Fruit fly (Drosophila melanogaster) whole organism, embryonic: ENCODE measurements around the gene CG13949.

ENCODE experiments used
- Antp ChIP-seq: fragments of 200-800 bp; sonication (Bioruptor generic); optimal IDR thresholded peaks from 3 replicates; lab custom pipeline; 2016; ENCODE audit warnings: missing biosample characterization, missing genetic modification characterization
- Blimp-1 ChIP-seq: fragments of 200-800 bp; sonication (Bioruptor generic); optimal IDR thresholded peaks from 3 replicates; lab custom pipeline; 2018; ENCODE audit warnings: missing biosample characterization, missing genetic modification characterization, mild to moderate bottlenecking, moderate library complexity, missing genetic modification reagents
- BtbVII ChIP-seq: fragments of 200-800 bp; sonication (Bioruptor generic); optimal IDR thresholded peaks from 3 replicates; lab custom pipeline; 2017; ENCODE audit warnings: missing biosample characterization, mild to moderate bottlenecking, missing genetic modification characterization
- CG11560 ChIP-seq: fragments of 200-800 bp; sonication (Bioruptor generic); IDR thresholded peaks from 3 replicates; pipeline ENCODE4 v1.3.6; 2022; ENCODE audit warnings: missing biosample characterization, missing genetic modification characterization
- CG12071 ChIP-seq: fragments of 200-800 bp; sonication (Bioruptor generic); optimal IDR thresholded peaks from 3 replicates; lab custom pipeline; 2018; ENCODE audit warnings: missing biosample characterization, mild to moderate bottlenecking, missing genetic modification characterization
- CG1233 ChIP-seq: fragments of 200-800 bp; sonication (Bioruptor generic); optimal IDR thresholded peaks from 4 replicates; lab custom pipeline; 2018; ENCODE audit warnings: missing biosample characterization, mild to moderate bottlenecking, missing genetic modification characterization
- CG12942 ChIP-seq: fragments of 200-800 bp; sonication (Bioruptor generic); optimal IDR thresholded peaks from 3 replicates; lab custom pipeline; 2016; ENCODE audit warnings: missing biosample characterization, missing genetic modification characterization
- CG15696 ChIP-seq: fragments of 200-800 bp; sonication (Bioruptor generic); optimal IDR thresholded peaks from 2 replicates; lab custom pipeline; 2019; ENCODE audit warnings: missing biosample characterization, mild to moderate bottlenecking, missing genetic modification characterization, moderate library complexity
- CG1603 ChIP-seq: fragments of 200-800 bp; sonication (Bioruptor generic); optimal IDR thresholded peaks from 2 replicates; lab custom pipeline; 2019; ENCODE audit warnings: missing biosample characterization, mild to moderate bottlenecking, missing genetic modification characterization, moderate library complexity
- CG16863 ChIP-seq: fragments of 200-800 bp; sonication (Bioruptor generic); optimal IDR thresholded peaks from 3 replicates; lab custom pipeline; 2016; ENCODE audit warnings: missing biosample characterization, missing genetic modification characterization
- CG17359 ChIP-seq: fragments of 200-800 bp; sonication (Bioruptor generic); optimal IDR thresholded peaks from 3 replicates; lab custom pipeline; 2018; ENCODE audit warnings: missing biosample characterization, mild to moderate bottlenecking, missing genetic modification characterization, moderate library complexity
- CG17361 ChIP-seq: fragments of 200-800 bp; sonication (Bioruptor generic); IDR thresholded peaks from 3 replicates; pipeline ENCODE4 v1.3.6; 2022; ENCODE audit warnings: missing biosample characterization, missing genetic modification characterization
- CG3065 ChIP-seq: fragments of 200-800 bp; sonication (Bioruptor generic); optimal IDR thresholded peaks from 2 replicates; lab custom pipeline; 2016; ENCODE audit warnings: missing biosample characterization, missing genetic modification characterization
- CG31441 ChIP-seq: fragments of 200-800 bp; sonication (Bioruptor generic); IDR thresholded peaks from 2 replicates; pipeline ENCODE4 v1.3.6; 2022; ENCODE audit warnings: missing biosample characterization, missing genetic modification characterization
- CG33213 ChIP-seq: fragments of 200-800 bp; sonication (Bioruptor generic); optimal IDR thresholded peaks from 3 replicates; lab custom pipeline; 2016; ENCODE audit warnings: missing biosample characterization, missing genetic modification characterization
- CG3838 ChIP-seq: fragments of 200-800 bp; sonication (Bioruptor generic); optimal IDR thresholded peaks from 3 replicates; lab custom pipeline; 2016; ENCODE audit warnings: missing biosample characterization, missing genetic modification characterization
- CG5953 ChIP-seq: fragments of 200-800 bp; sonication (Bioruptor generic); IDR thresholded peaks from 2 replicates; pipeline ENCODE4 v1.3.6; 2022; ENCODE audit warnings: missing biosample characterization, missing genetic modification characterization
- CG6272 ChIP-seq: fragments of 200-800 bp; sonication (Bioruptor generic); IDR thresholded peaks from 2 replicates; pipeline ENCODE4 v1.3.6; 2022; ENCODE audit warnings: missing biosample characterization, missing genetic modification characterization
- CG6683 ChIP-seq: fragments of 200-800 bp; sonication (Bioruptor generic); optimal IDR thresholded peaks from 2 replicates; lab custom pipeline; 2017; ENCODE audit warnings: missing biosample characterization, mild to moderate bottlenecking, missing genetic modification characterization, missing genetic modification reagents
- CG7372 ChIP-seq: fragments of 200-800 bp; sonication (Bioruptor generic); IDR thresholded peaks from 2 replicates; pipeline ENCODE4 v1.3.6; 2022; ENCODE audit warnings: missing biosample characterization, missing genetic modification characterization
- CG7556 ChIP-seq: fragments of 200-800 bp; sonication (Bioruptor generic); optimal IDR thresholded peaks from 2 replicates; lab custom pipeline; 2017; ENCODE audit warnings: missing biosample characterization, mild to moderate bottlenecking, missing genetic modification characterization
- CG8359 ChIP-seq: fragments of 200-800 bp; sonication (Bioruptor generic); optimal IDR thresholded peaks from 2 replicates; lab custom pipeline; 2017; ENCODE audit warnings: missing biosample characterization, mild to moderate bottlenecking, missing genetic modification characterization, borderline replicate concordance
- CG8388 ChIP-seq: fragments of 200-800 bp; sonication (Bioruptor generic); optimal IDR thresholded peaks from 2 replicates; lab custom pipeline; 2019; ENCODE audit warnings: missing biosample characterization, mild to moderate bottlenecking, missing genetic modification characterization, moderate library complexity
- Camta ChIP-seq: fragments of 200-800 bp; sonication (Bioruptor generic); optimal IDR thresholded peaks from 2 replicates; lab custom pipeline; 2016; ENCODE audit warnings: missing biosample characterization, missing genetic modification characterization
- D19A ChIP-seq: fragments of 200-800 bp; optimal IDR thresholded peaks from 3 replicates; lab custom pipeline; 2019; ENCODE audit warnings: missing biosample characterization, mild to moderate bottlenecking, missing genetic modification characterization, moderate library complexity
- Dbx ChIP-seq: fragments of 200-800 bp; sonication (Bioruptor generic); IDR thresholded peaks from 3 replicates; pipeline ENCODE4 v1.3.6; 2022; ENCODE audit warnings: missing biosample characterization, missing genetic modification characterization
- Dip3 ChIP-seq: fragments of 200-800 bp; sonication (Bioruptor generic); optimal IDR thresholded peaks from 3 replicates; lab custom pipeline; 2016; ENCODE audit warnings: missing biosample characterization, missing genetic modification characterization
- HHEX ChIP-seq: fragments of 200-800 bp; sonication (Bioruptor generic); optimal IDR thresholded peaks from 3 replicates; lab custom pipeline; 2017; ENCODE audit warnings: missing biosample characterization, mild to moderate bottlenecking, missing genetic modification characterization, missing genetic modification reagents
- HLH3B ChIP-seq: fragments of 200-800 bp; sonication (Bioruptor generic); IDR thresholded peaks from 2 replicates; pipeline ENCODE4 v1.3.6; 2022; ENCODE audit warnings: missing biosample characterization, missing genetic modification characterization
- HLH4C ChIP-seq: fragments of 200-800 bp; sonication (Bioruptor generic); IDR thresholded peaks from 3 replicates; pipeline ENCODE4 v1.3.6; 2022; ENCODE audit warnings: missing biosample characterization, missing genetic modification characterization; ENCODE audit not compliant: partially characterized antibody
- Hr78 ChIP-seq, 2 experiments: fragments of 200-800 bp in 1 of 2; fragments of >200 bp in 1 of 2; sonication (Bioruptor generic) in 1 of 2; optimal IDR thresholded peaks; 2 replicates each; lab custom pipeline; 2017 to 2019; ENCODE audit warnings: missing biosample characterization in 2 of 2, missing genetic modification characterization in 2 of 2, mild to moderate bottlenecking in 1 of 2, moderate library complexity in 1 of 2
- Lim3 ChIP-seq: fragments of 200-800 bp; sonication (Bioruptor generic); IDR thresholded peaks from 2 replicates; pipeline ENCODE4 v1.3.6; 2022; ENCODE audit warnings: missing biosample characterization, missing genetic modification characterization
- Sin3A ChIP-seq: fragments of >200 bp; optimal IDR thresholded peaks from 2 replicates; lab custom pipeline; 2018
- Six4 ChIP-seq: fragments of 200-800 bp; sonication (Bioruptor generic); optimal IDR thresholded peaks from 2 replicates; lab custom pipeline; 2016; ENCODE audit warnings: missing biosample characterization, missing genetic modification characterization
- Taf1 ChIP-seq: fragments of 200-800 bp; sonication (Bioruptor generic); IDR thresholded peaks from 2 replicates; pipeline ENCODE4 v1.3.6; 2022; ENCODE audit warnings: missing biosample characterization, missing genetic modification characterization
- ap ChIP-seq: fragments of 200-800 bp; sonication (Bioruptor generic); IDR thresholded peaks from 2 replicates; pipeline ENCODE4 v1.3.6; 2022; ENCODE audit warnings: missing biosample characterization, missing genetic modification characterization
- ara ChIP-seq: fragments of 200-800 bp; sonication (Bioruptor generic); IDR thresholded peaks from 2 replicates; pipeline ENCODE4 v1.3.6; 2022; ENCODE audit warnings: missing biosample characterization, missing genetic modification characterization
- bbx ChIP-seq: fragments of 200-800 bp; sonication (Bioruptor generic); IDR thresholded peaks from 2 replicates; pipeline ENCODE4 v1.3.6; 2022; ENCODE audit warnings: missing biosample characterization, missing genetic modification characterization; ENCODE audit not compliant: partially characterized antibody
- bowl ChIP-seq: fragments of 200-800 bp; sonication (Bioruptor generic); IDR thresholded peaks from 2 replicates; pipeline ENCODE4 v1.3.6; 2022; ENCODE audit warnings: missing biosample characterization, missing genetic modification characterization
- chif ChIP-seq, 2 experiments: fragments of 200-800 bp; sonication (Bioruptor generic); optimal IDR thresholded peaks; 3 replicates each; lab custom pipeline; 2016; ENCODE audit warnings: missing biosample characterization in 2 of 2, missing genetic modification characterization in 2 of 2
- cwo ChIP-seq: fragments of 200-800 bp; sonication (Bioruptor generic); optimal IDR thresholded peaks from 3 replicates; lab custom pipeline; 2017; ENCODE audit warnings: missing biosample characterization, missing genetic modification characterization, mild to moderate bottlenecking, moderate library complexity, missing genetic modification reagents
- en ChIP-seq: fragments of 200-800 bp; sonication (Bioruptor generic); optimal IDR thresholded peaks from 2 replicates; lab custom pipeline; 2016; ENCODE audit warnings: missing biosample characterization, missing genetic modification characterization
- lmd ChIP-seq: fragments of 200-800 bp; sonication (Bioruptor generic); IDR thresholded peaks from 2 replicates; pipeline ENCODE4 v1.3.6; 2022; ENCODE audit warnings: missing biosample characterization, missing genetic modification characterization
- odd ChIP-seq: fragments of 200-800 bp; sonication (Bioruptor generic); optimal IDR thresholded peaks from 2 replicates; lab custom pipeline; 2017; ENCODE audit warnings: missing biosample characterization, mild to moderate bottlenecking, missing genetic modification characterization
- onecut ChIP-seq: fragments of 200-800 bp; sonication (Bioruptor generic); IDR thresholded peaks from 2 replicates; pipeline ENCODE4 v1.3.6; 2022; ENCODE audit warnings: missing biosample characterization, missing genetic modification characterization
- org-1 ChIP-seq: fragments of 200-800 bp; sonication (Bioruptor generic); optimal IDR thresholded peaks from 2 replicates; lab custom pipeline; 2017; ENCODE audit warnings: missing biosample characterization, missing genetic modification characterization
- otp ChIP-seq: fragments of 200-800 bp; sonication (Bioruptor generic); IDR thresholded peaks from 3 replicates; pipeline ENCODE4, ENCODE4 v1.3.6; 2022; ENCODE audit warnings: missing biosample characterization, missing genetic modification characterization
- pan ChIP-seq, 4 experiments: fragments of >200 bp in 3 of 4; fragments of 200-800 bp in 1 of 4; sonication (Bioruptor generic) in 1 of 4; optimal IDR thresholded peaks in 3 of 4; IDR thresholded peaks in 1 of 4; 2 replicates each; pipeline versions ENCODE4 v1.3.6 to Lab custom; 2017 to 2022; ENCODE audit warnings: missing biosample characterization in 2 of 4, missing genetic modification characterization in 2 of 4, mixed read lengths in 1 of 4
- prd ChIP-seq, 3 experiments: fragments of >200 bp in 2 of 3; fragments of 200-800 bp in 1 of 3; sonication (Bioruptor generic) in 1 of 3; optimal IDR thresholded peaks in 2 of 3; IDR thresholded peaks in 1 of 3; 2 replicates in 2 of 3; 3 replicates in 1 of 3; pipeline versions ENCODE4 v1.3.6 to Lab custom; 2017 to 2022; ENCODE audit warnings: missing biosample characterization in 1 of 3, missing genetic modification characterization in 1 of 3
- scrt ChIP-seq: fragments of 200-800 bp; sonication (Bioruptor generic); optimal IDR thresholded peaks from 2 replicates; lab custom pipeline; 2018; ENCODE audit warnings: missing biosample characterization, mild to moderate bottlenecking, missing genetic modification characterization, moderate library complexity
- twi ChIP-seq: fragments of 200-800 bp; optimal IDR thresholded peaks from 2 replicates; lab custom pipeline; 2019; ENCODE audit warnings: missing biosample characterization, mild to moderate bottlenecking, missing genetic modification characterization, moderate library complexity

CG13949 gene

DNA sequence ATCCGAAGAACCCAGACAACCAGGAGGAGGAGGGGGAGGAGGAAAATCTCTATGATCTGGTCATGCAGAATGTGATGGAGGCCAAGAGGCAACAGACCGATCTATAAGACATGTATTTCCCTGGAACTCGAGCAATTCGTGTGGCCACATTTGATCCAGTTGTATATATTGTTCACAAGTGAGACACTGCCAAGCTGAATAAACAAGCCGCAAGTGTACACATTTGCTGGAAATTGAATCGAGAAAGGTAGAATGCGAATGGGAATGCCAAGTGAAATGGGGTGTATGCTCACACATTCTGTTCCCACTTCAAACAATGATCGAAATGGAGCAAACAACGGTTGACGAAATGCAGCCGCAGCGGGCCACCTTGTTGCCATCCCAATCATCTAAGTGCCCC is 864 bp downstream of the CG13949 start (continued):
- TF ChIP-seq bowl (no peak), Six4 (no peak), pan (optimal IDR thresholded peaks at IDR 0.05; lab: Kevin White, UChicago) (no peak), pan (GFP tag; optimal IDR thresholded peaks at IDR 0.05 in 1 of 2, IDR thresholded peaks at IDR 0.05 in 1 of 2) (no peak), Dbx (no peak), CG17359 (peak; percentile 19), CG33213 (peak; percentile 3), en (GFP tag; lab: Kevin White, UChicago) (no peak), CG3065 (no peak), BtbVII (peak; percentile 15), ara (GFP tag; lab: Robert Waterston, UW) (peak; percentile 46; the same call in 1 of the 2 replicates), CG31441 (no peak), CG11560 (tag; lab: Robert Waterston, UW) (no peak), HLH3B (peak; percentile 21; the same call in 1 of the 2 replicates), Sin3A (lab: Kevin White, UChicago) (no peak), CG3838 (GFP tag; lab: Kevin White, UChicago) (no peak), Dip3 (GFP tag; lab: Kevin White, UChicago) (no peak), CG7372 (GFP tag; lab: Robert Waterston, UW) (no peak), Blimp-1 (no peak), twi (tag; lab: Kevin White, UChicago) (no peak), D19A (tag; lab: Kevin White, UChicago) (no peak), bbx (GFP tag; lab: Robert Waterston, UW) (no peak), Lim3 (GFP tag; lab: Robert Waterston, UW) (no peak), CG6683 (GFP tag; lab: Kevin White, UChicago) (no peak), onecut (GFP tag; lab: Robert Waterston, UW) (0 out of 2 replicates have a peak, but pooled peaks have one; percentile 32), Taf1 (GFP tag; lab: Robert Waterston, UW) (no peak), otp (GFP tag; lab: Robert Waterston, UW) (0 out of 3 replicates have a peak, but pooled peaks have one; percentile 50), CG5953 (no peak), CG8388 (GFP tag; lab: Kevin White, UChicago) (no peak), cwo (GFP tag; lab: Kevin White, UChicago) (no peak), CG17361 (GFP tag; lab: Robert Waterston, UW) (no peak), Camta (GFP tag; lab: Kevin White, UChicago) (no peak), CG7556 (GFP tag; lab: Kevin White, UChicago) (no peak), CG12942 (GFP tag; lab: Kevin White, UChicago) (no peak), odd (GFP tag; lab: Kevin White, UChicago) (no peak), lmd (no peak), CG12071 (GFP tag; lab: Kevin White, UChicago) (peak; percentile 26), CG6272 (GFP tag; lab: Robert Waterston, UW) (no peak), CG1233 (peak; percentile 36), chif (GFP tag; optimal IDR thresholded peaks at IDR 0.05; lab: Kevin White, UChicago) (no peak), Antp (GFP tag; lab: Kevin White, UChicago) (no peak), HHEX (GFP tag; lab: Kevin White, UChicago) (no peak), CG15696 (tag; lab: Kevin White, UChicago) (peak; percentile 39), scrt (no peak), CG16863 (GFP tag; lab: Kevin White, UChicago) (no peak), CG1603 (tag; lab: Kevin White, UChicago) (peak; percentile 43), HLH4C (GFP tag; lab: Robert Waterston, UW) (no peak), prd (optimal IDR thresholded peaks at IDR 0.05; lab: Kevin White, UChicago) (no peak), prd (GFP tag; IDR thresholded peaks at IDR 0.05; lab: Robert Waterston, UW) (no peak), org-1 (no peak), ap (GFP tag; lab: Robert Waterston, UW) (no peak), CG8359 (GFP tag; lab: Kevin White, UChicago) (no peak), Hr78 (GFP tag; optimal IDR thresholded peaks at IDR 0.05; lab: Kevin White, UChicago) (no peak)
